Worm (Caenorhabditis elegans) whole organism, early embryonic: Measurements from ENCODE around the gene R151.10.

ENCODE experiments used
- B0310.2 ChIP-seq: sonication (generic microtip); optimal IDR thresholded peaks from 2 replicates; lab custom pipeline; 2016; ENCODE audit warnings: mild to moderate bottlenecking, missing genetic modification characterization, missing compliant biosample characterization
- F13C5.2 ChIP-seq: sonication (generic microtip); optimal IDR thresholded peaks from 2 replicates; lab custom pipeline; 2017; ENCODE audit warnings: mild to moderate bottlenecking, missing genetic modification characterization, inconsistent platforms, missing compliant biosample characterization
- aly-1 ChIP-seq: sonication (generic microtip); optimal IDR thresholded peaks from 2 replicates; lab custom pipeline; 2016; ENCODE audit warnings: missing genetic modification characterization, missing compliant biosample characterization
- ama-1 ChIP-seq: fragments of 150-350 bp; optimal IDR thresholded peaks from 2 replicates; lab custom pipeline; 2014
- ceh-13 ChIP-seq: fragments of 200-800 bp; sonication (Bioruptor generic); optimal IDR thresholded peaks from 2 replicates; lab custom pipeline; 2018; ENCODE audit warnings: mild to moderate bottlenecking, missing genetic modification characterization, missing compliant biosample characterization
- ceh-36 ChIP-seq: sonication (generic microtip); optimal IDR thresholded peaks from 2 replicates; lab custom pipeline; 2016; ENCODE audit warnings: missing genetic modification characterization, inconsistent platforms, missing compliant biosample characterization
- ets-7 ChIP-seq: sonication (generic microtip); optimal IDR thresholded peaks from 2 replicates; lab custom pipeline; 2016; ENCODE audit warnings: missing genotype, missing genetic modification characterization, missing compliant biosample characterization
- flt-1 ChIP-seq: fragments of 200-800 bp; sonication (Bioruptor generic); IDR thresholded peaks from 2 replicates; pipeline ENCODE4 v1.3.6; 2022; ENCODE audit warnings: missing genetic modification characterization, missing compliant biosample characterization
- hmbx-1 ChIP-seq: sonication (generic microtip); optimal IDR thresholded peaks from 2 replicates; lab custom pipeline; 2016; ENCODE audit warnings: mild to moderate bottlenecking, missing genetic modification characterization, missing compliant biosample characterization
- hmg-4 ChIP-seq: fragments of 200-800 bp; sonication (Bioruptor generic); optimal IDR thresholded peaks from 2 replicates; lab custom pipeline; 2018; ENCODE audit warnings: mild to moderate bottlenecking, missing genetic modification characterization, missing compliant biosample characterization
- hnd-1 ChIP-seq: sonication (generic microtip); optimal IDR thresholded peaks from 2 replicates; lab custom pipeline; 2016; ENCODE audit warnings: missing genetic modification characterization, missing compliant biosample characterization
- pes-1 ChIP-seq: fragments of 200-800 bp; sonication (Bioruptor generic); IDR thresholded peaks from 2 replicates; pipeline ENCODE4 v1.3.6; 2022; ENCODE audit warnings: missing genetic modification reagents, missing genetic modification characterization, missing compliant biosample characterization
- scrt-1 ChIP-seq: fragments of 200-800 bp; sonication (Bioruptor generic); IDR thresholded peaks from 2 replicates; pipeline ENCODE4 v1.3.6; 2022; ENCODE audit warnings: missing genetic modification characterization, missing compliant biosample characterization
- sea-1 ChIP-seq: fragments of 200-800 bp; sonication (Bioruptor generic); conservative IDR thresholded peaks from 2 replicates; pipeline ENCODE4 v1.3.6; 2022; ENCODE audit warnings: missing genetic modification characterization, missing compliant biosample characterization
- tbx-11 ChIP-seq: fragments of 200-800 bp; sonication (Bioruptor generic); IDR thresholded peaks from 2 replicates; pipeline ENCODE4 v1.3.6; 2022; ENCODE audit warnings: missing genetic modification characterization, missing compliant biosample characterization
- tbx-37 ChIP-seq: fragments of 200-800 bp; sonication (Bioruptor generic); conservative IDR thresholded peaks from 2 replicates; pipeline ENCODE4 v1.3.6; 2022; ENCODE audit warnings: missing genetic modification reagents, missing genetic modification characterization, missing compliant biosample characterization
- tra-4 ChIP-seq: sonication (generic microtip); optimal IDR thresholded peaks from 2 replicates; lab custom pipeline; 2017; ENCODE audit warnings: missing genetic modification characterization, missing compliant biosample characterization

Gene R151.10

ce11 chrIII:7271083-7271482 is 40.3 kb upstream of the R151.10 start:
- TF ChIP-seq ceh-36 (tag; lab: Kevin White, UChicago) = no peak
- no peak for TF ChIP-seq pes-1 (GFP tag; lab: Robert Waterston, UW)

ce11 chrIII:7263028-7263427 is 32.3 kb upstream of the R151.10 start:
- TF ChIP-seq hmg-4 (GFP tag; lab: Kevin White, UChicago) (no peak), hmbx-1 (tag; lab: Kevin White, UChicago) (no peak), tbx-37 (no peak), sea-1 (GFP tag; lab: Robert Waterston, UW) (no peak), flt-1 (GFP tag; lab: Robert Waterston, UW) (no peak)

- TF ChIP-seq tbx-37 = no peak
- no peak for TF ChIP-seq hmg-4 (GFP tag; lab: Kevin White, UChicago)
- no peak for TF ChIP-seq ceh-36 (tag; lab: Kevin White, UChicago)
- TF ChIP-seq tra-4 (tag; lab: Kevin White, UChicago) = no peak
These were observed 31.9 kb upstream of the R151.10 start for ce11 chrIII:7262592-7262991.

- TF ChIP-seq hmbx-1 (tag; lab: Kevin White, UChicago) (no peak), tbx-11 (no peak), F13C5.2 (tag; lab: Kevin White, UChicago) (no peak), ama-1 (lab: Kevin White, UChicago) (no peak), sea-1 (GFP tag; lab: Robert Waterston, UW) (no peak), hnd-1 (tag; lab: Kevin White, UChicago) (no peak), ets-7 (tag; lab: Kevin White, UChicago) (no peak), aly-1 (tag; lab: Kevin White, UChicago) (no peak), hmg-4 (GFP tag; lab: Kevin White, UChicago) (no peak), ceh-13 (GFP tag; lab: Kevin White, UChicago) (no peak), tra-4 (tag; lab: Kevin White, UChicago) (no peak), ceh-36 (tag; lab: Kevin White, UChicago) (no peak), B0310.2 (tag; lab: Kevin White, UChicago) (no peak), scrt-1 (GFP tag; lab: Robert Waterston, UW) (no peak), tbx-37 (no peak), flt-1 (GFP tag; lab: Robert Waterston, UW) (no peak)
These were observed 28.2 kb upstream of the R151.10 start, which contains the start of gene B0361.4 for ce11 chrIII:7258931-7259330. TSS of gene B0361.4 (plus strand) at chrIII:7258991.

ce11 chrIII:7253669-7254068 is 22.9 kb upstream of the R151.10 start:
- TF ChIP-seq pes-1 (GFP tag; lab: Robert Waterston, UW) (no peak), ama-1 (lab: Kevin White, UChicago) (no peak)

ce11 chrIII:7247740-7248139 is 17.0 kb upstream of the R151.10 start, which contains the start of gene zmp-6:
TSS of gene zmp-6 (minus strand) at chrIII:7247840.
- TF ChIP-seq ama-1 (lab: Kevin White, UChicago) = no peak
- TF ChIP-seq hmg-4 (GFP tag; lab: Kevin White, UChicago) = no peak
- no peak for TF ChIP-seq ets-7 (tag; lab: Kevin White, UChicago)

- TF ChIP-seq F13C5.2 (tag; lab: Kevin White, UChicago) = no peak
- TF ChIP-seq ceh-36 (tag; lab: Kevin White, UChicago) = no peak
- no peak for TF ChIP-seq tbx-37
- TF ChIP-seq sea-1 (GFP tag; lab: Robert Waterston, UW) = no peak
- TF ChIP-seq flt-1 (GFP tag; lab: Robert Waterston, UW) = no peak
- TF ChIP-seq B0310.2 (tag; lab: Kevin White, UChicago) = no peak
- TF ChIP-seq aly-1 (tag; lab: Kevin White, UChicago) = no peak
- no peak for TF ChIP-seq hnd-1 (tag; lab: Kevin White, UChicago)
- no peak for TF ChIP-seq tra-4 (tag; lab: Kevin White, UChicago)
- TF ChIP-seq tbx-11 = no peak
These were observed 15.6 kb upstream of the R151.10 start for ce11 chrIII:7246389-7246788.

- no peak for TF ChIP-seq scrt-1 (GFP tag; lab: Robert Waterston, UW)
These were observed 12.2 kb upstream of the R151.10 start, which contains the start of gene osm-10 for ce11 chrIII:7242988-7243387. TSS of gene osm-10 (plus strand) at chrIII:7243280.

ce11 chrIII:7241065-7241464 is 10.3 kb upstream of the R151.10 start, which contains the start of gene ztf-31:
TSS of gene ztf-31 (plus strand) at chrIII:7241365.
- TF ChIP-seq ceh-36 (tag; lab: Kevin White, UChicago) = no peak
- TF ChIP-seq tra-4 (tag; lab: Kevin White, UChicago) = no peak
- TF ChIP-seq ceh-13 (GFP tag; lab: Kevin White, UChicago) = no peak
- no peak for TF ChIP-seq F13C5.2 (tag; lab: Kevin White, UChicago)
- no peak for TF ChIP-seq flt-1 (GFP tag; lab: Robert Waterston, UW)
- TF ChIP-seq scrt-1 (GFP tag; lab: Robert Waterston, UW) = no peak
- no peak for TF ChIP-seq B0310.2 (tag; lab: Kevin White, UChicago)
- no peak for TF ChIP-seq sea-1 (GFP tag; lab: Robert Waterston, UW)
- TF ChIP-seq tbx-37 = no peak
- no peak for TF ChIP-seq pes-1 (GFP tag; lab: Robert Waterston, UW)
- no peak for TF ChIP-seq ama-1 (lab: Kevin White, UChicago)
- no peak for TF ChIP-seq hmg-4 (GFP tag; lab: Kevin White, UChicago)
